Fruit fly (Drosophila melanogaster): Measurements from ENCODE around the gene CG6071.

CG6071 gene

dm6 chr3L:11609153-11609809 lies 36.6 kb downstream of the CG6071 start, which contains the start of gene Duba (continued):
- TF ChIP-seq CG8388 (GFP tag; optimal IDR thresholded peaks at IDR 0.05) (no peak), CG34376 (GFP tag; optimal IDR thresholded peaks at IDR 0.05) (no peak), so (GFP tag; IDR thresholded peaks at IDR 0.05) (no peak), CG6683 (GFP tag; optimal IDR thresholded peaks at IDR 0.05) (no peak), rib (GFP tag; IDR thresholded peaks at IDR 0.05) (no peak), Six4 (GFP tag; optimal IDR thresholded peaks at IDR 0.05) (no peak), CG7928 (GFP tag; optimal IDR thresholded peaks at IDR 0.05) (no peak), CG14014 (GFP tag; IDR thresholded peaks at IDR 0.05) (no peak), CG10366 (GFP tag; IDR thresholded peaks at IDR 0.05) (no peak), CG12071 (GFP tag; optimal IDR thresholded peaks at IDR 0.05) (no peak), CG3065 (GFP tag; optimal IDR thresholded peaks at IDR 0.05) (no peak), sna (GFP tag; IDR thresholded peaks at IDR 0.05; ENCODE audit: partially characterized antibody) (no peak), HmgD (GFP tag; optimal IDR thresholded peaks at IDR 0.05) (no peak), chif (GFP tag; optimal IDR thresholded peaks at IDR 0.05) (no peak), CG10543 (GFP tag; optimal IDR thresholded peaks at IDR 0.05) (no peak), CG18599 (GFP tag; optimal IDR thresholded peaks at IDR 0.05) (no peak), jumu (GFP tag; optimal IDR thresholded peaks at IDR 0.05) (no peak)

dm6 chr3L:11604227-11604626 lies 41.6 kb downstream of the CG6071 start:
- peak in 1 of 2 experiments; percentile 83 for TF ChIP-seq Dfd (GFP tag; optimal IDR thresholded peaks at IDR 0.05)
- TF ChIP-seq jing (GFP tag; optimal IDR thresholded peaks at IDR 0.05) = no peak
- no peak for TF ChIP-seq jigr1 (GFP tag; IDR thresholded peaks at IDR 0.05)
- TF ChIP-seq Fer2 (tag; optimal IDR thresholded peaks at IDR 0.05) = no peak
- no peak for TF ChIP-seq CG4854 (GFP tag; optimal IDR thresholded peaks at IDR 0.05)
- no peak for TF ChIP-seq CG17385 (GFP tag; optimal IDR thresholded peaks at IDR 0.05)

- TF ChIP-seq Mes4 (GFP tag; optimal IDR thresholded peaks at IDR 0.05) (no peak), CG32532 (GFP tag; IDR thresholded peaks at IDR 0.05) (no peak), klu (GFP tag; IDR thresholded peaks at IDR 0.05) (no peak), exex (tag; optimal IDR thresholded peaks at IDR 0.05) (no peak), sqz (GFP tag; optimal IDR thresholded peaks at IDR 0.05) (no peak), run (tag; optimal IDR thresholded peaks at IDR 0.05) (no peak), Sox100B (GFP tag; optimal IDR thresholded peaks at IDR 0.05) (no peak), yki (optimal IDR thresholded peaks at IDR 0.05) (no peak), CG10565 (GFP tag; optimal IDR thresholded peaks at IDR 0.05) (no peak), NK7.1 (GFP tag; optimal IDR thresholded peaks at IDR 0.05) (no peak), CG1832 (GFP tag; optimal IDR thresholded peaks at IDR 0.05) (peak; percentile 12), CG4707 (GFP tag; optimal IDR thresholded peaks at IDR 0.05) (no peak), CG2875 (GFP tag; optimal IDR thresholded peaks at IDR 0.05) (no peak), ranshi (GFP tag; IDR thresholded peaks at IDR 0.05) (no peak), CG7786 (GFP tag; optimal IDR thresholded peaks at IDR 0.05) (no peak), onecut (GFP tag; IDR thresholded peaks at IDR 0.05) (peak; percentile 34; the same call in 1 of the 2 replicates), Hr78 (GFP tag; optimal IDR thresholded peaks at IDR 0.05) (no peak), CG4424 (GFP tag; optimal IDR thresholded peaks at IDR 0.05) (no peak), dmrt99B (tag; optimal IDR thresholded peaks at IDR 0.05) (no peak), dysf (GFP tag; IDR thresholded peaks at IDR 0.05) (no peak), chm (GFP tag; IDR thresholded peaks at IDR 0.05) (no peak), sna (GFP tag; IDR thresholded peaks at IDR 0.05; ENCODE audit: partially characterized antibody) (no peak), unpg (GFP tag; optimal IDR thresholded peaks at IDR 0.05) (no peak), CG11723 (GFP tag; optimal IDR thresholded peaks at IDR 0.05) (no peak), CG2889 (GFP tag; IDR thresholded peaks at IDR 0.05) (no peak), Taf1 (GFP tag; IDR thresholded peaks at IDR 0.05) (no peak), wdn (GFP tag; IDR thresholded peaks at IDR 0.05) (no peak)
These were observed 43.8 kb downstream of the CG6071 start for dm6 chr3L:11602040-11602439.
